Worm (Caenorhabditis elegans): ENCODE measurements around the gene F01D5.5.

Gene F01D5.5

DNA sequence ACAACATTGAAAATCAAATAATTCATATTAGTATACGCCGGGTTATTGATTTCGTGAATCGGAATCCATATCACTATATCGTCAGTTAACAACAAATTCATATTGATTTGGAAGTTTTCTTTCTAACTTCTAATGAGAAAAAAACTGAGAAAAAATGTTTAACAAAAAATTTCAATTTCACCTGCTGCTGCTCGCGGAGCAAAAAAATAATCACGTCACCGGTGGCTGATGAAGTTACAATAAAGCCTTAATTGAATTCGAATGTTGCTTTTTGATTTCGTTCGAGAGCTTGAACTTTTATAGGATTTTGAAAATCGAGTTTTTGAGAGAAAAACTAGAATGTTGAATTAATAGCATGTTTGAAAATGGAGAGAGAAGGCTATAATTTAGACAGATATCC, 33.1 kb downstream of the F01D5.5 start, which contains the start of gene sre-43:
Gene sre-43 (minus strand): TSS at position 101 of the 400 bp plus-strand sequence.
- no peak for TF ChIP-seq ces-1 (GFP tag; optimal IDR thresholded peaks at IDR 0.05)
- TF ChIP-seq tbx-8 (GFP tag; optimal IDR thresholded peaks at IDR 0.05): no peak
- no peak for TF ChIP-seq ztf-11 (tag; optimal IDR thresholded peaks at IDR 0.05)
- TF ChIP-seq lsy-2 (tag; optimal IDR thresholded peaks at IDR 0.05): no peak
- no peak for TF ChIP-seq sem-2 (GFP tag; optimal IDR thresholded peaks at IDR 0.05)
- TF ChIP-seq bed-3 (GFP tag; optimal IDR thresholded peaks at IDR 0.05): no peak
- TF ChIP-seq elt-3 (tag; optimal IDR thresholded peaks at IDR 0.05): no peak
- no peak for TF ChIP-seq M03D4.4 (tag; optimal IDR thresholded peaks at IDR 0.05)
- TF ChIP-seq unc-39 (tag; optimal IDR thresholded peaks at IDR 0.05): no peak
- TF ChIP-seq zip-8 (tag; optimal IDR thresholded peaks at IDR 0.05): no peak
- no peak for TF ChIP-seq mls-2 (tag; optimal IDR thresholded peaks at IDR 0.05)
- no peak for TF ChIP-seq nhr-12 (tag; optimal IDR thresholded peaks at IDR 0.05)
- no peak for TF ChIP-seq elt-1 (tag; optimal IDR thresholded peaks at IDR 0.05; ENCODE audit: borderline replicate concordance, insufficient read depth)
- TF ChIP-seq ceh-43 (GFP tag; optimal IDR thresholded peaks at IDR 0.05): no peak
- TF ChIP-seq flh-1 (GFP tag; optimal IDR thresholded peaks at IDR 0.05): no peak
- TF ChIP-seq sptf-1 (tag; optimal IDR thresholded peaks at IDR 0.05): no peak
- no peak for TF ChIP-seq lin-13 (tag; optimal IDR thresholded peaks at IDR 0.05)
- no peak for TF ChIP-seq unc-120 (tag; optimal IDR thresholded peaks at IDR 0.05; ENCODE audit: poor library complexity, severe bottlenecking)

DNA sequence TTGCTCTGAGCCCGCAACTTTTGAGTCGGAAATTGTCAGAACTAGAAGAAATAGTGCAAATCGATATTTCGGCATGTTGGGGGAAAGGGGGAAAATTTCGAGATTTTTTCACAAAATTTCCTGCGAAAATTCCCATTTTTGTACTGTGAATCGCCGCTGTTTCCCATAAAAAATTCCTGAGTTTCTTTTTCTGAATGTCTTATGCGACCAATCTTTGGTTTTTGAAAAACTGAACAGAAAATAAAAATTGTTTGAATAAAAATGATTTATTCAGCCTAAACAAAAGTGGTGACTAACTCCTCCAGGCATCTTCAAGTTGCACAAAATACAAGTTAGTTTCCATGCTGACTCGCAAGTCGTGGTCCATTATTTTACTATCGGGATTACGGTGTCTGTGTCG, 35.9 kb downstream of the F01D5.5 start, which contains the start of gene W07G1.7:
Gene W07G1.7 (minus strand): TSS at position 101 of the 400 bp plus-strand sequence.
- TF ChIP-seq sptf-1 (tag; optimal IDR thresholded peaks at IDR 0.05) (no peak), ceh-83 (GFP tag; optimal IDR thresholded peaks at IDR 0.05) (no peak), mab-5 (tag; optimal IDR thresholded peaks at IDR 0.05) (no peak)

DNA sequence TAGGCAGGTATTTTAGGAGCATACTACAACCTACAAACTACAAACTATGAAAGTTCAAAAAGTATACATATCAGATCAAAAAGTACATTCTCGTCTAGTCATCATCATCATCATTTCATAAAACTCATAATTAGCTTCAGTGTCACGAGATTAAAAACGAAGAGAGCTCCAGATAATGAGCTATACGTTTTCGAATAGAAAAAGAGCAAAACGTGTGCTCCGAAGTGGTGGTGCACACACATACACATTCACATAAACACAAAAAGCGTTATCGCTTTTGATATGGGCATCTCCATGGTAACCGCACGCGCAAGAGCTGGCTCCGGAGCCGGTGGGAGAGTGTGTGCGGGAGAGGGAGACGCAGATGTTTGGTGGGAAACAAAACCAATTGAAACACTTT, 37.8 kb downstream of the F01D5.5 start:
- TF ChIP-seq flh-1 (GFP tag; optimal IDR thresholded peaks at IDR 0.05): no peak
- TF ChIP-seq nhr-76 (tag; optimal IDR thresholded peaks at IDR 0.05): no peak
- TF ChIP-seq ztf-11 (tag; optimal IDR thresholded peaks at IDR 0.05): no peak
- TF ChIP-seq mep-1 (tag; optimal IDR thresholded peaks at IDR 0.05): no peak
- no peak for TF ChIP-seq nhr-2 (tag; optimal IDR thresholded peaks at IDR 0.05)
- no peak for TF ChIP-seq cnd-1 (tag; optimal IDR thresholded peaks at IDR 0.05)
- no peak for TF ChIP-seq blmp-1 (tag; optimal IDR thresholded peaks at IDR 0.05)

DNA sequence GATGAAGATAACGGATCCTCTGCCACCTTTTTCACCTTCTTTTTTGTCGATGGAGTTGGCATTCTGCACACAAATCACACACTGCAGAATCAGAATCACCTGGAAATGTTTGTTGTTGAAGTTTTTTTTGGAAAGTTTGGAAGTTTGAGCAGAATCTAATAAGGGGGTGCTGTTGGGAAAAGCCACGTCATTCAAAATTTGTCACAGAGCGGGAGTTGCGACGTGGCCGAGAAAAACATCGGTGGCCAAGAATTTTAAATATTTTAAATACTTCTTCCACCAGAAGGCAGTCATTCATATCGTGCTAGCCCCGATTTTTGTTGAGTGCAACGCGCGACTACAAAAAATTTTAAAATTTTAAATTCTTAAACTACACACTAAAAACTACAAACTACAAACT, 39.8 kb downstream of the F01D5.5 start, which contains the start of gene rpi-1:
Gene rpi-1 (minus strand): TSS at position 101 of the 400 bp plus-strand sequence.
- TF ChIP-seq unc-120 (tag; optimal IDR thresholded peaks at IDR 0.05; ENCODE audit: poor library complexity, severe bottlenecking) (no peak), lin-13 (tag; optimal IDR thresholded peaks at IDR 0.05) (no peak), ceh-43 (GFP tag; optimal IDR thresholded peaks at IDR 0.05) (no peak), pha-4 (tag; optimal IDR thresholded peaks at IDR 0.05) (no peak)

DNA sequence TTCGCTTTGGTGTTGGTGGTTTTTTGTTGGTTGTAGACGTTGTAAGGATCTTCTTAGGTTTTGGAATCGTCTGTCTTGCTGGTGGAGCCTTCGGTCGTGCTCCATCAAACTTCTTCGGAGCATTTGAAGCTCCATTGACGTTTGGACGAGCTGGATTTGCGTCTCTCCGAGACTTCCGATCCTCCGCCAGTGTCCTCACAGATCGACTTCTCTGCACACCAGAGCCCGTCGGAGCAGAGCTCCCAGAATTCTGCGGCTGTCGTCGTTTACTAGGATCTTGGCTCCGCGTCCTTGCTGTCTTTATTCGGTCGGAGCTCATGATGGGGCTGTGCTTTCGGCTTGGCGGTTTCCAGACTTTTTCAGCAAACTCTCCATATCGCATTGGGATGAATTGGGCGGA, 40.5 kb downstream of the F01D5.5 start:
- no peak for TF ChIP-seq cnd-1 (tag; optimal IDR thresholded peaks at IDR 0.05)
- TF ChIP-seq hlh-1 (tag; optimal IDR thresholded peaks at IDR 0.05): no peak
- no peak for TF ChIP-seq flh-1 (GFP tag; optimal IDR thresholded peaks at IDR 0.05)
- TF ChIP-seq nhr-28 (tag; optimal IDR thresholded peaks at IDR 0.05): no peak
- TF ChIP-seq M03D4.4 (tag; optimal IDR thresholded peaks at IDR 0.05): no peak
- TF ChIP-seq ceh-39 (tag; optimal IDR thresholded peaks at IDR 0.05): no peak
- no peak for TF ChIP-seq unc-39 (tag; optimal IDR thresholded peaks at IDR 0.05)
- no peak for TF ChIP-seq elt-1 (tag; optimal IDR thresholded peaks at IDR 0.05; ENCODE audit: borderline replicate concordance, insufficient read depth)
- no peak for TF ChIP-seq nhr-76 (tag; optimal IDR thresholded peaks at IDR 0.05)
- no peak for TF ChIP-seq ceh-43 (GFP tag; optimal IDR thresholded peaks at IDR 0.05)
- TF ChIP-seq snpc-4 (tag; optimal IDR thresholded peaks at IDR 0.05): no peak
- no peak for TF ChIP-seq ztf-11 (tag; optimal IDR thresholded peaks at IDR 0.05)

DNA sequence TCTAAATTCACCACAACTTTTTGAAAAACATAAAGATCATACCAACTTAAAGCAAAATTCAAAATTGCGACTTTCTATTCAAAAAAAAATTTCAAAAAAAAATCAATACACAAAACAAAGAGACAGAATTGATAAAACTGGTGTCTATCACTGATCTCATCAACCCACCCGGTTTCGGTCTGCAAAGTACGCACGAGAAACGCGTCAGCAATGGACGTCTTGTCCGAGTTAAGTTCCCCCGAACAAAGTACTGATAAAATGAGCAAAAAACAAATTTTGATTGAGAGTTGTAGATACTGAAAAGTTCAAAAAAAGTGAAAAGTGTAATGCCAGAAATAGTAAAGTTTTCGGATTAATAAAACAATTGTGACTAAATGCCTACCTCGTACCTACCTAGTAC, 43.7 kb downstream of the F01D5.5 start:
- no peak for TF ChIP-seq blmp-1 (tag; optimal IDR thresholded peaks at IDR 0.05)
- no peak for TF ChIP-seq nhr-28 (tag; optimal IDR thresholded peaks at IDR 0.05)
- TF ChIP-seq sptf-1 (tag; optimal IDR thresholded peaks at IDR 0.05): no peak
- TF ChIP-seq nhr-76 (tag; optimal IDR thresholded peaks at IDR 0.05): no peak
- no peak for TF ChIP-seq mls-2 (tag; optimal IDR thresholded peaks at IDR 0.05)
- TF ChIP-seq nhr-237 (tag; optimal IDR thresholded peaks at IDR 0.05): no peak
- no peak for TF ChIP-seq ceh-43 (GFP tag; optimal IDR thresholded peaks at IDR 0.05)
- no peak for TF ChIP-seq lin-13 (tag; optimal IDR thresholded peaks at IDR 0.05)
- TF ChIP-seq unc-62 (GFP tag; optimal IDR thresholded peaks at IDR 0.05): no peak
- no peak for TF ChIP-seq ceh-39 (tag; optimal IDR thresholded peaks at IDR 0.05)
